Worm (Caenorhabditis elegans): ENCODE measurements around the gene F49C12.2.
A peak's percentile ranks its signal among the peaks of the same experiment; 100 is the strongest.

The F49C12.2 gene

DNA sequence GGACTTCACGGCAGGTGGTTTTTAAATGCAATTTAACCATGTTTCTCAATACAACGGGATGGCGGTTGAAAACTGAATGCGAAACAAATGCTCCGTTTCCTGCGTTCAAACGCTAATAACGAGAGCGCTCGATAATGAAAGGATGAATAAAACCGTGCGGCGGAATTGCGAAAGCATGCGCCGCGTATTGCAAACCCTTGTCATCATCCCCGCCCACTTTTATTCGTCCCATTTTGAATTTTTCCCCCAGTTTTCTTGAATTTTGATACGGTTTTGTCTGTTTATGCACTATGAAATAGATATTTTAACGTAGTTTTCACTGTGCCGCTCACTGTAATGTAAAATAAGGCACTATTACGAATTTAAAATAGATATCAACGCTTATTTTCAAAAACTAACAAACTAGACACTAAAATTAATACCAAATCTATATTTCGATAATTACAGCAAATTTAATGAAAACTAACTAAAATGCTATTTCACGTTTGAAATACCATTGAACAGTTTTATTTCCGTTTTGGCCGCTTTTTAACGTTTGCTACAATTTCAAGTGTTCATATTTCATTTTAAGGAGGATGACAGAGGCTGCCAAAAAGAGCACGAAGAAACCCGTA is 17.1 kb upstream of the F49C12.2 start, which contains the start of the genes F49C12.9 and rpn-7 (continued):
- TF ChIP-seq ceh-82 (tag; optimal IDR thresholded peaks at IDR 0.05) (peak in 2 of 3 experiments; percentile 19 to 41), tbx-2 (tag; optimal IDR thresholded peaks at IDR 0.05) (no peak), C16A3.4 (tag; optimal IDR thresholded peaks at IDR 0.05) (peak; percentile 45), F16B12.6 (tag; optimal IDR thresholded peaks at IDR 0.05) (no peak), pqm-1 (tag; optimal IDR thresholded peaks at IDR 0.05) (no peak), zip-4 (GFP tag; optimal IDR thresholded peaks at IDR 0.05) (no peak), egl-13 (tag; optimal IDR thresholded peaks at IDR 0.05) (no peak), nhr-20 (tag; optimal IDR thresholded peaks at IDR 0.05) (peak; percentile 30), lin-35 (GFP tag; optimal IDR thresholded peaks at IDR 0.05) (peak; percentile 30 to 53), nhr-28 (tag; optimal IDR thresholded peaks at IDR 0.05) (no peak), blmp-1 (tag; optimal IDR thresholded peaks at IDR 0.05) (peak; percentile 25), hlh-4 (tag; optimal IDR thresholded peaks at IDR 0.05) (no peak), nhr-12 (tag; optimal IDR thresholded peaks at IDR 0.05) (no peak), sptf-1 (tag; optimal IDR thresholded peaks at IDR 0.05) (no peak), mdl-1 (tag; optimal IDR thresholded peaks at IDR 0.05) (peak in 1 of 2 experiments; percentile 20), lin-15B (tag; optimal IDR thresholded peaks at IDR 0.05) (no peak), nhr-84 (tag; optimal IDR thresholded peaks at IDR 0.05) (no peak), Y116A8C.19 (tag; optimal IDR thresholded peaks at IDR 0.05; ENCODE audit: borderline replicate concordance) (no peak), C34B4.2 (tag; optimal IDR thresholded peaks at IDR 0.05) (no peak), aha-1 (tag; optimal IDR thresholded peaks at IDR 0.05) (no peak), unc-30 (tag; optimal IDR thresholded peaks at IDR 0.05) (no peak), C04F5.9 (tag; optimal IDR thresholded peaks at IDR 0.05) (no peak), mep-1 (tag; optimal IDR thresholded peaks at IDR 0.05) (no peak), snpc-4 (tag; optimal IDR thresholded peaks at IDR 0.05) (no peak), efl-1 (optimal IDR thresholded peaks at IDR 0.05) (peak; percentile 52 to 58), efl-1 (GFP tag; optimal IDR thresholded peaks at IDR 0.05 in 1 of 2) (peak; percentile 36 to 94), vab-15 (tag; optimal IDR thresholded peaks at IDR 0.05) (no peak), tlp-1 (tag; optimal IDR thresholded peaks at IDR 0.05) (no peak), fkh-4 (tag; optimal IDR thresholded peaks at IDR 0.05; ENCODE audit: borderline replicate concordance) (no peak), rnt-1 (tag; optimal IDR thresholded peaks at IDR 0.05) (peak; percentile 48), irx-1 (tag; optimal IDR thresholded peaks at IDR 0.05) (no peak), nhr-19 (GFP tag; conservative IDR thresholded peaks at IDR 0.05) (no peak; the same call in 1 of the 2 replicates), jun-1 (tag; optimal IDR thresholded peaks at IDR 0.05) (no peak), ces-1 (GFP tag; optimal IDR thresholded peaks at IDR 0.05) (no peak), xbp-1 (tag; optimal IDR thresholded peaks at IDR 0.05) (peak; percentile 36), pag-3 (tag; optimal IDR thresholded peaks at IDR 0.05; ENCODE audit: borderline replicate concordance, insufficient read depth) (no peak), fos-1 (tag; optimal IDR thresholded peaks at IDR 0.05) (no peak), nhr-90 (tag; optimal IDR thresholded peaks at IDR 0.05; ENCODE audit: poor library complexity) (no peak), grh-1 (GFP tag; IDR thresholded peaks at IDR 0.05) (no peak), nhr-71 (tag; optimal IDR thresholded peaks at IDR 0.05) (peak; percentile 56), nhr-47 (tag; optimal IDR thresholded peaks at IDR 0.05) (peak; percentile 37), lin-39 (tag; optimal IDR thresholded peaks at IDR 0.05) (no peak), ceh-90 (tag; optimal IDR thresholded peaks at IDR 0.05) (no peak), aly-2 (tag; optimal IDR thresholded peaks at IDR 0.05) (no peak), ztf-4 (tag; optimal IDR thresholded peaks at IDR 0.05) (no peak), lir-3 (tag; optimal IDR thresholded peaks at IDR 0.05; ENCODE audit: poor library complexity) (no peak), lsy-2 (tag; optimal IDR thresholded peaks at IDR 0.05) (peak in 1 of 2 experiments; percentile 39), alr-1 (tag; optimal IDR thresholded peaks at IDR 0.05; ENCODE audit: borderline replicate concordance) (no peak), zag-1 (tag; optimal IDR thresholded peaks at IDR 0.05) (no peak), unc-86 (tag; optimal IDR thresholded peaks at IDR 0.05) (no peak), nhr-237 (tag; optimal IDR thresholded peaks at IDR 0.05) (no peak), pax-3 (tag; optimal IDR thresholded peaks at IDR 0.05) (no peak), swsn-7 (tag; optimal IDR thresholded peaks at IDR 0.05) (peak; percentile 37)

All from whole organism, L1 larva.